Fruit fly (Drosophila melanogaster) whole organism, embryonic: ENCODE results near the gene GIIIspla2.

Source experiments
- CG15269 ChIP-seq: fragments of 200-800 bp; sonication (Bioruptor generic); optimal IDR thresholded peaks from 2 replicates; lab custom pipeline; 2018; ENCODE audit warnings: missing biosample characterization, mild to moderate bottlenecking, missing genetic modification characterization, moderate library complexity
- HLHmδ ChIP-seq: fragments of 200-800 bp; sonication (Bioruptor generic); optimal IDR thresholded peaks from 2 replicates; lab custom pipeline; 2018; ENCODE audit warnings: missing biosample characterization, mild to moderate bottlenecking, missing genetic modification characterization, moderate library complexity
- ab ChIP-seq: fragments of 200-800 bp; sonication (Bioruptor generic); optimal IDR thresholded peaks from 2 replicates; lab custom pipeline; 2016; ENCODE audit warnings: missing biosample characterization, missing genetic modification characterization
- gcm2 ChIP-seq: fragments of 200-800 bp; sonication (Bioruptor generic); optimal IDR thresholded peaks from 2 replicates; lab custom pipeline; 2016; ENCODE audit warnings: missing biosample characterization, missing genetic modification characterization

dm6 chrX:8178989-8179388 lies 21.6 kb downstream of the GIIIspla2 start:
- TF ChIP-seq gcm2 (GFP tag; lab: Kevin White, UChicago), result no peak
- no peak for TF ChIP-seq ab
- no peak for TF ChIP-seq CG15269 (tag; lab: Kevin White, UChicago)
- no peak for TF ChIP-seq HLHmδ (GFP tag; lab: Kevin White, UChicago)
